Fruit fly (Drosophila melanogaster) whole organism, wandering third instar larva: Measurements from ENCODE around the gene Tom40.

Source experiments
- Abd-B ChIP-seq: fragments of >200 bp; optimal IDR thresholded peaks from 2 replicates; lab custom pipeline; 2017; ENCODE audit warnings: missing biosample characterization, missing genetic modification characterization
- CG9705 ChIP-seq: fragments of 200-800 bp; sonication (Bioruptor generic); optimal IDR thresholded peaks from 2 replicates; lab custom pipeline; 2018; ENCODE audit warnings: missing biosample characterization, mild to moderate bottlenecking, missing genetic modification characterization
- CrebA ChIP-seq: fragments of 200-800 bp; sonication (Bioruptor generic); optimal IDR thresholded peaks from 2 replicates; lab custom pipeline; 2016; ENCODE audit warnings: missing biosample characterization, mild to moderate bottlenecking, missing genetic modification characterization, borderline replicate concordance
- Dfd ChIP-seq: fragments of >200 bp; optimal IDR thresholded peaks from 2 replicates; lab custom pipeline; 2017; ENCODE audit warnings: missing biosample characterization, missing genetic modification characterization
- Dif ChIP-seq: fragments of 200-275, 200-300 bp; sonication (Bioruptor generic); optimal IDR thresholded peaks from 2 replicates; lab custom pipeline; 2018; ENCODE audit warnings: missing biosample characterization, missing genetic modification characterization; ENCODE audit not compliant: partially characterized antibody
- HLH106 ChIP-seq: fragments of 200-800 bp; optimal IDR thresholded peaks from 3 replicates; lab custom pipeline; 2019; ENCODE audit warnings: missing biosample characterization, mild to moderate bottlenecking, missing genetic modification characterization, moderate library complexity
- Hr78 ChIP-seq: fragments of >200 bp; optimal IDR thresholded peaks from 2 replicates; lab custom pipeline; 2017; ENCODE audit warnings: missing biosample characterization, missing genetic modification characterization
- Hr83 ChIP-seq: fragments of 200-300 bp; sonication (Bioruptor generic); optimal IDR thresholded peaks from 2 replicates; lab custom pipeline; 2016; ENCODE audit warnings: missing biosample characterization, mild to moderate bottlenecking, missing genetic modification characterization, moderate library complexity; ENCODE audit not compliant: poor library complexity, severe bottlenecking
- Mio ChIP-seq: sonication (Bioruptor generic); optimal IDR thresholded peaks from 2 replicates; lab custom pipeline; 2016; ENCODE audit warnings: missing biosample characterization, missing genetic modification characterization
- Myc ChIP-seq: fragments of >200 bp; optimal IDR thresholded peaks from 2 replicates; lab custom pipeline; 2017
- N ChIP-seq: fragments of >200 bp; optimal IDR thresholded peaks from 2 replicates; lab custom pipeline; 2018; ENCODE audit warnings: missing biosample characterization, missing external identifiers, missing genetic modification characterization
- OdsH ChIP-seq: fragments of 200-800 bp; sonication (Bioruptor generic); optimal IDR thresholded peaks from 2 replicates; lab custom pipeline; 2016; ENCODE audit warnings: missing biosample characterization, mild to moderate bottlenecking, missing genetic modification characterization
- Rel ChIP-seq, 2 experiments: fragments of 200-800 bp; sonication (Bioruptor generic) in 1 of 2; optimal IDR thresholded peaks; 2 replicates in 1 of 2; 3 replicates in 1 of 2; lab custom pipeline; 2016 to 2019; ENCODE audit warnings: mild to moderate bottlenecking in 2 of 2, missing biosample characterization in 2 of 2, missing genetic modification characterization in 2 of 2, moderate library complexity in 1 of 2
- Sp1 ChIP-seq: fragments of 200-800 bp; sonication (Bioruptor generic); optimal IDR thresholded peaks from 3 replicates; lab custom pipeline; 2019; ENCODE audit warnings: missing biosample characterization, mild to moderate bottlenecking, missing genetic modification characterization, moderate library complexity
- Vsx2 ChIP-seq: fragments of 200-300, 225-300 bp; sonication (Bioruptor generic); optimal IDR thresholded peaks from 2 replicates; lab custom pipeline; 2018; ENCODE audit warnings: missing biosample characterization, missing genetic modification characterization; ENCODE audit not compliant: partially characterized antibody
- br ChIP-seq: fragments of 200-800 bp; sonication (Bioruptor generic); optimal IDR thresholded peaks from 2 replicates; lab custom pipeline; 2016; ENCODE audit warnings: missing biosample characterization, missing genetic modification characterization
- dl ChIP-seq, 2 experiments: fragments of 175-275, 200-275 bp in 1 of 2; fragments of 200-275 bp in 1 of 2; sonication (Bioruptor generic); optimal IDR thresholded peaks; lab custom pipeline; 2018; ENCODE audit warnings: mild to moderate bottlenecking in 2 of 2, missing biosample characterization in 2 of 2, missing genetic modification characterization in 2 of 2, moderate library complexity in 2 of 2; ENCODE audit not compliant: partially characterized antibody in 2 of 2, insufficient read depth in 1 of 2
- dmrt93B ChIP-seq: fragments of 200-800 bp; sonication (Bioruptor generic); optimal IDR thresholded peaks from 2 replicates; lab custom pipeline; 2018; ENCODE audit warnings: missing biosample characterization, mild to moderate bottlenecking, missing genetic modification characterization
- dsf ChIP-seq: sonication (Bioruptor generic); optimal IDR thresholded peaks from 2 replicates; lab custom pipeline; 2016; ENCODE audit warnings: missing biosample characterization, missing genetic modification characterization, borderline replicate concordance
- ey ChIP-seq: fragments of 200-800 bp; sonication (Bioruptor generic); optimal IDR thresholded peaks from 2 replicates; lab custom pipeline; 2016; ENCODE audit warnings: missing biosample characterization, missing genetic modification characterization
- foxo ChIP-seq, 2 experiments: fragments of 200-800 bp; sonication (Bioruptor generic); optimal IDR thresholded peaks; 2 replicates in 1 of 2; 3 replicates in 1 of 2; lab custom pipeline; 2016 to 2017; ENCODE audit warnings: missing biosample characterization in 2 of 2, missing genetic modification characterization in 2 of 2
- fru ChIP-seq: fragments of 200-800 bp; sonication (Bioruptor generic); optimal IDR thresholded peaks from 3 replicates; lab custom pipeline; 2016; ENCODE audit warnings: missing biosample characterization, mild to moderate bottlenecking, missing genetic modification characterization
- h ChIP-seq: fragments of 200-800 bp; sonication (Bioruptor generic); optimal IDR thresholded peaks from 3 replicates; lab custom pipeline; 2016; ENCODE audit warnings: missing biosample characterization, mild to moderate bottlenecking, missing genetic modification characterization
- jim ChIP-seq: fragments of 175-275, 200-325 bp; sonication (Bioruptor generic); optimal IDR thresholded peaks from 2 replicates; lab custom pipeline; 2016; ENCODE audit warnings: missing biosample characterization, mild to moderate bottlenecking, missing genetic modification characterization
- lola ChIP-seq: fragments of >200 bp; optimal IDR thresholded peaks from 2 replicates; lab custom pipeline; 2017; ENCODE audit warnings: missing biosample characterization, missing genetic modification characterization
- pan ChIP-seq: fragments of >200 bp; optimal IDR thresholded peaks from 2 replicates; lab custom pipeline; 2017
- psq ChIP-seq: fragments of 200-800 bp; sonication (Bioruptor generic); optimal IDR thresholded peaks from 3 replicates; lab custom pipeline; 2017; ENCODE audit warnings: missing biosample characterization, mild to moderate bottlenecking, missing genetic modification characterization, moderate library complexity
- rgr ChIP-seq: fragments of 200-800 bp; sonication (Bioruptor generic); optimal IDR thresholded peaks from 3 replicates; lab custom pipeline; 2016; ENCODE audit warnings: missing biosample characterization, mild to moderate bottlenecking, missing genetic modification characterization
- sage ChIP-seq: fragments of 200-800 bp; sonication (Bioruptor generic); optimal IDR thresholded peaks from 2 replicates; lab custom pipeline; 2016; ENCODE audit warnings: missing biosample characterization, mild to moderate bottlenecking, missing genetic modification characterization
- sv ChIP-seq: fragments of 200-800 bp; sonication (Bioruptor generic); optimal IDR thresholded peaks from 3 replicates; lab custom pipeline; 2016; ENCODE audit warnings: missing biosample characterization, missing genetic modification characterization
- tai ChIP-seq: sonication (Bioruptor generic); optimal IDR thresholded peaks from 2 replicates; lab custom pipeline; 2016; ENCODE audit warnings: missing biosample characterization, missing genetic modification characterization
- usp ChIP-seq: fragments of >200 bp; optimal IDR thresholded peaks from 2 replicates; lab custom pipeline; 2017; ENCODE audit warnings: missing biosample characterization, missing genetic modification characterization
- woc ChIP-seq: sonication (Bioruptor generic); optimal IDR thresholded peaks from 2 replicates; lab custom pipeline; 2016; ENCODE audit warnings: missing biosample characterization, mild to moderate bottlenecking, missing genetic modification characterization

Gene Tom40

dm6 chrX:7701282-7702078 lies 35.2 kb upstream of the Tom40 start:
- TF ChIP-seq usp (GFP tag; lab: Kevin White, UChicago) (no peak), Abd-B (no peak), Hr83 (GFP tag; lab: Kevin White, UChicago) (no peak), Dif (GFP tag; lab: Kevin White, UChicago) (no peak), Dfd (GFP tag; lab: Kevin White, UChicago) (no peak), dl (GFP tag; optimal IDR thresholded peaks at IDR 0.05; lab: Kevin White, UChicago; ENCODE audit: insufficient read depth in 1 of 2, partially characterized antibody in 2 of 2) (no peak), Vsx2 (no peak), dmrt93B (GFP tag; lab: Kevin White, UChicago) (no peak)

- peak; percentile 10 for TF ChIP-seq rgr (GFP tag; lab: Kevin White, UChicago)
- no peak for TF ChIP-seq Abd-B
- peak; percentile 91 to 96 for TF ChIP-seq dl (GFP tag; optimal IDR thresholded peaks at IDR 0.05; lab: Kevin White, UChicago; ENCODE audit: insufficient read depth in 1 of 2, partially characterized antibody in 2 of 2)
- no peak for TF ChIP-seq fru (GFP tag; lab: Kevin White, UChicago)
- no peak for TF ChIP-seq lola (GFP tag; lab: Kevin White, UChicago)
- TF ChIP-seq N (GFP tag; lab: Kevin White, UChicago), result no peak
- TF ChIP-seq OdsH, result no peak
- peak; percentile 28 for TF ChIP-seq Hr83 (GFP tag; lab: Kevin White, UChicago)
- TF ChIP-seq Myc (lab: Kevin White, UChicago), result no peak
- TF ChIP-seq Mio (GFP tag; lab: Kevin White, UChicago), result no peak
- no peak for TF ChIP-seq sage (GFP tag; lab: Kevin White, UChicago)
- TF ChIP-seq Rel (GFP tag; optimal IDR thresholded peaks at IDR 0.05; lab: Kevin White, UChicago), result no peak
- peak; percentile 23 for TF ChIP-seq Rel (tag; optimal IDR thresholded peaks at IDR 0.05; lab: Kevin White, UChicago)
- TF ChIP-seq dsf (GFP tag; lab: Kevin White, UChicago), result no peak
- TF ChIP-seq Dfd (GFP tag; lab: Kevin White, UChicago), result no peak
- TF ChIP-seq woc (GFP tag; lab: Kevin White, UChicago), result no peak
- TF ChIP-seq tai (GFP tag; lab: Kevin White, UChicago), result no peak
- no peak for TF ChIP-seq Hr78 (GFP tag; lab: Kevin White, UChicago)
- TF ChIP-seq Vsx2, result peak; percentile 91
- TF ChIP-seq HLH106, result no peak
- TF ChIP-seq jim (GFP tag; lab: Kevin White, UChicago), result no peak
- TF ChIP-seq Dif (GFP tag; lab: Kevin White, UChicago), result peak; percentile 96
- TF ChIP-seq usp (GFP tag; lab: Kevin White, UChicago), result no peak
- TF ChIP-seq sv (GFP tag; lab: Kevin White, UChicago), result no peak
These were observed 34.4 kb upstream of the Tom40 start for dm6 chrX:7702160-7702907.

DNA sequence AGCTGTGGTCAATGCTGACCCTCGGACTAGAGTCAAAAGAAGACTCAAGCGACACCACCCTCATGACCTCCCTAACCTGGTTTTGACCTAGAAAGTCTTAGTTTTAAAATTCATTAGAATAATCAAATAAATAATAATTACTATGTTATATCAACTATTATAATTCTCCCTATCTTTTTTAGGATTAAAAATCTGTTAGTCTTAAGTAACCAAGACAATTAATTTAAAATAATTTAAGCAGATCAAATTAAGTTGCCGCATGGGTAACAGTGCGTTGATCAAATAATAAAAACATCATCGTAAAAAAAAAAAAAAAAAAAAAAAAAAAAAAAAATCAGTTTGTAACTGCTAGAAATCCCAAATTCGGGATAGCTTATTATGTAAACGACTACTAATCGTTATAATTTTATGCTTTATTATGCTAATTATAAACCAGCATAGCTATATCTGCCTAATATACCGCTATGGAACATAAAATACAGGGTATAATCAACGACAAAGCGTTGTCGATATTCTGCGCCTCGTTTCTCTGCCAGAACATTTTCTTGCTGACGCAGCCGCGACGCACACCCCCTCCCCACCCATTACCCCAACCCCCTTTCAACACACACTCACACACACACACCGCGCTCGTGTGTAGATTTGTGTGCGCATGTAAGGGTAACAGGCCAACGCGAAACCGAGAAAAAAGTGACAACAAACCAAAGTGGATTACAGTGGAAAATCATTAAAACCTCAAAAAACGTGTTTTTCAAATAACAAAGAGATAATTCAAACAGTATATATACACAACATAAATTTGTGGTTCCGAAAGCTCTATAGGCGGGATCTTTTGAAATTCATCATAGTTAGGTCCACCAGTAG lies 33.5 kb upstream of the Tom40 start:
- TF ChIP-seq OdsH (peak; percentile 34), Dfd (GFP tag; lab: Kevin White, UChicago) (peak; percentile 39), woc (GFP tag; lab: Kevin White, UChicago) (peak; percentile 98), h (GFP tag; lab: Kevin White, UChicago) (peak; percentile 56), Rel (GFP tag; optimal IDR thresholded peaks at IDR 0.05; lab: Kevin White, UChicago) (peak; percentile 86), Rel (tag; optimal IDR thresholded peaks at IDR 0.05; lab: Kevin White, UChicago) (peak; percentile 49), dmrt93B (GFP tag; lab: Kevin White, UChicago) (peak; percentile 16), CG9705 (GFP tag; lab: Kevin White, UChicago) (peak; percentile 19), HLH106 (peak; percentile 59), Sp1 (GFP tag; lab: Kevin White, UChicago) (peak; percentile 29), sv (GFP tag; lab: Kevin White, UChicago) (peak; percentile 90), foxo (GFP tag; optimal IDR thresholded peaks at IDR 0.05; lab: Kevin White, UChicago) (peak; percentile 72 to 98), psq (GFP tag; lab: Kevin White, UChicago) (peak; percentile 44), br (peak; percentile 43), CrebA (GFP tag; lab: Kevin White, UChicago) (peak; percentile 81), ey (peak; percentile 98), pan (peak; percentile 65), tai (GFP tag; lab: Kevin White, UChicago) (peak; percentile 85), rgr (GFP tag; lab: Kevin White, UChicago) (peak; percentile 53), fru (GFP tag; lab: Kevin White, UChicago) (peak; percentile 98)
